Worm (Caenorhabditis elegans) whole organism, L1 larva: Measurements from ENCODE around the gene B0212.3.

Experiments
- aly-2 ChIP-seq: fragments of 150-350 bp; optimal IDR thresholded peaks from 2 replicates; lab custom pipeline; 2014; ENCODE audit warnings: missing biosample characterization, missing genetic modification characterization
- ama-1 ChIP-seq: fragments of 150-350 bp; optimal IDR thresholded peaks from 2 replicates; lab custom pipeline; 2014
- dsc-1 ChIP-seq: sonication (generic microtip); optimal IDR thresholded peaks from 2 replicates; lab custom pipeline; 2016; ENCODE audit warnings: mild to moderate bottlenecking, missing genetic modification characterization, missing compliant biosample characterization
- fkh-10 ChIP-seq: sonication (generic microtip); optimal IDR thresholded peaks from 2 replicates; lab custom pipeline; 2017; ENCODE audit warnings: missing biosample characterization, missing genetic modification reagents, missing genetic modification characterization
- hpl-2 ChIP-seq: fragments of 150-350 bp; optimal IDR thresholded peaks from 2 replicates; lab custom pipeline; 2014; ENCODE audit warnings: missing biosample characterization, missing genetic modification reagents, missing genetic modification characterization
- lsy-2 ChIP-seq, 2 experiments: fragments of 150-350 bp; optimal IDR thresholded peaks; 2 replicates each; lab custom pipeline; 2014; ENCODE audit warnings: missing biosample characterization in 2 of 2, missing genetic modification characterization in 2 of 2
- unc-130 ChIP-seq: fragments of 150-350 bp; optimal IDR thresholded peaks from 2 replicates; lab custom pipeline; 2017; ENCODE audit warnings: missing biosample characterization, missing genetic modification characterization, inconsistent platforms
- zag-1 ChIP-seq: fragments of 150-350 bp; optimal IDR thresholded peaks from 2 replicates; lab custom pipeline; 2014; ENCODE audit warnings: missing biosample characterization, missing genetic modification characterization
- ztf-11 ChIP-seq, 2 experiments: sonication (generic microtip); optimal IDR thresholded peaks; 2 replicates each; lab custom pipeline; 2016 to 2017; ENCODE audit warnings: missing genetic modification characterization in 2 of 2, missing biosample characterization in 1 of 2, missing compliant biosample characterization in 1 of 2

DNA sequence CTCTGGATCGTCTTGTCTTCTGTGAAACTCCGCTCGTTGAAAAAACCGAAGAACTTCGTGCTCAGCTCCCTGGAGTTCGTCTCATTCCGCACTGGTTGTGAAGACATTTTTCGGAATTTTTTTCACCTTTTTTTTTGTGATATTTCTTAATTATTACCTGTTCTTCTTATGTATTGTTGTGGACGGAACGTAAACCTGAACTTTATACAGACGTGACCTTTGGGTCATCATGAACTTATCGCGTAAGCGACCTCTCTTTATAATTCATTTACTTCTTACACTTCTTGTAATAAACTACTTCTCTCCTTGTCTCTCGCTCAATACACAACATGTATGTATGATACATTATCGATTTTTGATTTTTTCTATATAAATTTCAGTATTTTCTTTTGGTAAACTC lies 7.8 kb upstream of the B0212.3 start, which contains the start of gene M57.1:
- TF ChIP-seq fkh-10 = no peak
- TF ChIP-seq lsy-2 (tag; optimal IDR thresholded peaks at IDR 0.05; lab: Kevin White, UChicago) = no peak
- TF ChIP-seq ztf-11 (tag; optimal IDR thresholded peaks at IDR 0.05; lab: Kevin White, UChicago) = no peak
- TF ChIP-seq aly-2 (tag; lab: Kevin White, UChicago) = no peak
- no peak for TF ChIP-seq ama-1 (lab: Kevin White, UChicago)
- TF ChIP-seq hpl-2 (GFP tag; lab: Kevin White, UChicago) = no peak
- no peak for TF ChIP-seq dsc-1 (tag; lab: Kevin White, UChicago)
- no peak for TF ChIP-seq unc-130
- no peak for TF ChIP-seq zag-1
